Worm (Caenorhabditis elegans) whole organism, L4 larva: Measurements from ENCODE around the gene aps-2.

Experiments used
- D1046.2 ChIP-seq: fragments of 200-800 bp; sonication (Bioruptor generic); IDR thresholded peaks from 2 replicates; pipeline ENCODE4 v1.3.6; 2022; ENCODE audit warnings: missing genetic modification characterization, missing compliant biosample characterization
- F10B5.3 ChIP-seq: sonication (generic microtip); optimal IDR thresholded peaks from 2 replicates; lab custom pipeline; 2016; ENCODE audit warnings: mild to moderate bottlenecking, missing genetic modification characterization, missing compliant biosample characterization
- F44E2.7 ChIP-seq: fragments of 200-800 bp; sonication (Bioruptor generic); IDR thresholded peaks from 2 replicates; pipeline ENCODE4 v2.1.2; 2022; ENCODE audit warnings: missing genetic modification characterization, missing compliant biosample characterization
- R02D3.7 ChIP-seq: fragments of 150-350 bp; sonication (generic microtip); optimal IDR thresholded peaks from 3 replicates; lab custom pipeline; 2014; ENCODE audit warnings: missing biosample characterization, missing genetic modification characterization
- T20F7.1 ChIP-seq: fragments of 200-800 bp; sonication (Bioruptor generic); optimal IDR thresholded peaks from 2 replicates; lab custom pipeline; 2018; ENCODE audit warnings: mild to moderate bottlenecking, missing genetic modification characterization, missing compliant biosample characterization
- T26A8.4 ChIP-seq: fragments of 200-800 bp; sonication (Bioruptor generic); IDR thresholded peaks from 2 replicates; pipeline ENCODE4 v1.3.6; 2022; ENCODE audit warnings: missing genetic modification characterization, missing compliant biosample characterization
- Y105C5A.15 ChIP-seq: fragments of 200-800 bp; sonication (Bioruptor generic); IDR thresholded peaks from 2 replicates; pipeline ENCODE4 v1.3.6; 2022; ENCODE audit warnings: missing genetic modification characterization, missing compliant biosample characterization
- aha-1 ChIP-seq: fragments of 150-350 bp; peaks from one replicate; lab custom pipeline; 2014; ENCODE audit warnings: missing biosample characterization, missing genetic modification characterization
- aly-2 ChIP-seq: sonication (generic microtip); optimal IDR thresholded peaks from 2 replicates; lab custom pipeline; 2018; ENCODE audit warnings: missing biosample characterization, missing genetic modification characterization
- arid-1 ChIP-seq: fragments of 200-800 bp; sonication (Bioruptor generic); conservative IDR thresholded peaks from 2 replicates; pipeline ENCODE4 v1.3.6; 2022; ENCODE audit warnings: missing genetic modification reagents, missing genetic modification characterization, missing compliant biosample characterization
- attf-4 ChIP-seq: sonication (generic microtip); optimal IDR thresholded peaks from 3 replicates; lab custom pipeline; 2017; ENCODE audit warnings: missing biosample characterization, missing genetic modification characterization
- ceh-32 ChIP-seq: sonication (generic microtip); optimal IDR thresholded peaks from 2 replicates; lab custom pipeline; 2016; ENCODE audit warnings: mild to moderate bottlenecking, missing genetic modification characterization, missing compliant biosample characterization; ENCODE audit not compliant: poor library complexity
- ceh-44 ChIP-seq: fragments of 200-800 bp; sonication (Bioruptor generic); IDR thresholded peaks from 2 replicates; pipeline ENCODE4 v1.3.6; 2022; ENCODE audit warnings: missing genetic modification reagents, missing genetic modification characterization, missing compliant biosample characterization
- ceh-62 ChIP-seq: sonication (generic microtip); optimal IDR thresholded peaks from 2 replicates; lab custom pipeline; 2017; ENCODE audit warnings: missing biosample characterization, missing genetic modification characterization
- ceh-82 ChIP-seq: sonication (generic microtip); optimal IDR thresholded peaks from 2 replicates; lab custom pipeline; 2017; ENCODE audit warnings: missing biosample characterization, missing genetic modification characterization
- cey-2 ChIP-seq: sonication (generic microtip); optimal IDR thresholded peaks from 3 replicates; lab custom pipeline; 2017; ENCODE audit warnings: missing genetic modification characterization, mild to moderate bottlenecking, missing compliant biosample characterization, antibody characterized with exemption, borderline replicate concordance; ENCODE audit not compliant: insufficient read depth
- ctbp-1 ChIP-seq: fragments of 200-800 bp; sonication (Bioruptor generic); IDR thresholded peaks from 2 replicates; pipeline ENCODE4 v1.3.6; 2022; ENCODE audit warnings: missing genetic modification reagents, missing genetic modification characterization, missing compliant biosample characterization
- daf-19 ChIP-seq: fragments of 200-800 bp; sonication (Bioruptor generic); conservative IDR thresholded peaks from 2 replicates; pipeline ENCODE4 v1.3.6; 2022; ENCODE audit warnings: missing genetic modification characterization, missing compliant biosample characterization
- dmd-6 ChIP-seq: fragments of 200-800 bp; sonication (Bioruptor generic); IDR thresholded peaks from 2 replicates; pipeline ENCODE4 v1.3.6; 2022; ENCODE audit warnings: missing genetic modification reagents, missing genetic modification characterization, missing compliant biosample characterization
- dpl-1 ChIP-seq: fragments of 150-350 bp; optimal IDR thresholded peaks from 2 replicates; lab custom pipeline; 2014; ENCODE audit warnings: missing biosample characterization, missing genetic modification reagents, missing genetic modification characterization
- dve-1 ChIP-seq: sonication (generic microtip); optimal IDR thresholded peaks from 2 replicates; lab custom pipeline; 2017; ENCODE audit warnings: antibody characterized with exemption, mild to moderate bottlenecking, missing genetic modification characterization, missing compliant biosample characterization; ENCODE audit not compliant: insufficient read depth
- fos-1 ChIP-seq: fragments of 150-350 bp; optimal IDR thresholded peaks from 2 replicates; lab custom pipeline; 2014; ENCODE audit warnings: missing biosample characterization, missing genetic modification characterization
- gei-8 ChIP-seq: fragments of 200-800 bp; sonication (Bioruptor generic); optimal IDR thresholded peaks from 2 replicates; lab custom pipeline; 2018; ENCODE audit warnings: mild to moderate bottlenecking, missing genetic modification characterization, missing compliant biosample characterization
- hlh-11 ChIP-seq: fragments of 200-800 bp; sonication (Bioruptor generic); optimal IDR thresholded peaks from 2 replicates; lab custom pipeline; 2018; ENCODE audit warnings: mild to moderate bottlenecking, missing genetic modification characterization, missing compliant biosample characterization
- hlh-30 ChIP-seq: sonication (generic microtip); optimal IDR thresholded peaks from 2 replicates; lab custom pipeline; 2017; ENCODE audit warnings: antibody characterized with exemption, mild to moderate bottlenecking, missing genetic modification characterization, missing compliant biosample characterization; ENCODE audit not compliant: insufficient read depth
- jun-1 ChIP-seq: fragments of 150-350 bp; optimal IDR thresholded peaks from 2 replicates; lab custom pipeline; 2014; ENCODE audit warnings: missing biosample characterization, missing genetic modification reagents, missing genetic modification characterization
- lim-7 ChIP-seq: fragments of 200-800 bp; sonication (Bioruptor generic); IDR thresholded peaks from 2 replicates; pipeline ENCODE4 v1.3.6; 2022; ENCODE audit warnings: missing genetic modification characterization, missing compliant biosample characterization
- lir-3 ChIP-seq: sonication (generic microtip); optimal IDR thresholded peaks from 2 replicates; lab custom pipeline; 2016; ENCODE audit warnings: mild to moderate bottlenecking, missing genetic modification characterization, missing compliant biosample characterization
- lsy-2 ChIP-seq, 2 experiments: fragments of 150-350 bp in 1 of 2; sonication (generic microtip) in 1 of 2; optimal IDR thresholded peaks; 2 replicates each; lab custom pipeline; 2014 to 2017; ENCODE audit warnings: missing biosample characterization in 2 of 2, missing genetic modification characterization in 2 of 2
- madf-9 ChIP-seq: fragments of 200-800 bp; sonication (Bioruptor generic); conservative IDR thresholded peaks from 2 replicates; pipeline ENCODE4 v1.3.6; 2022; ENCODE audit warnings: missing genetic modification reagents, missing genetic modification characterization, missing compliant biosample characterization
- mep-1 ChIP-seq: fragments of 150-350 bp; sonication (generic microtip); optimal IDR thresholded peaks from 3 replicates; lab custom pipeline; 2014; ENCODE audit warnings: missing biosample characterization, missing genetic modification characterization
- mxl-2 ChIP-seq: fragments of 200-800 bp; sonication (Bioruptor generic); conservative IDR thresholded peaks from 2 replicates; pipeline ENCODE4 v1.3.6; 2022; ENCODE audit warnings: missing genetic modification reagents, missing genetic modification characterization, missing compliant biosample characterization
- mxl-3 ChIP-seq: fragments of 200-800 bp; sonication (Bioruptor generic); optimal IDR thresholded peaks from 2 replicates; lab custom pipeline; 2018; ENCODE audit warnings: mild to moderate bottlenecking, missing genetic modification characterization, missing compliant biosample characterization
- nhr-10 ChIP-seq: fragments of 150-350 bp; optimal IDR thresholded peaks from 2 replicates; lab custom pipeline; 2014; ENCODE audit warnings: missing biosample characterization, missing genetic modification characterization
- nhr-11 ChIP-seq: fragments of 150-350 bp; optimal IDR thresholded peaks from 2 replicates; lab custom pipeline; 2014; ENCODE audit warnings: missing biosample characterization, missing genetic modification characterization
- nhr-237 ChIP-seq: sonication (generic microtip); optimal IDR thresholded peaks from 2 replicates; lab custom pipeline; 2017; ENCODE audit warnings: missing biosample characterization, missing genetic modification characterization
- nhr-28 ChIP-seq: fragments of 150-350 bp; optimal IDR thresholded peaks from 2 replicates; lab custom pipeline; 2014; ENCODE audit warnings: missing biosample characterization, missing genetic modification characterization
- nhr-6 ChIP-seq: fragments of 150-350 bp; optimal IDR thresholded peaks from 2 replicates; lab custom pipeline; 2014; ENCODE audit warnings: missing biosample characterization, missing genetic modification characterization
- nhr-77 ChIP-seq: fragments of 150-350 bp; optimal IDR thresholded peaks from 2 replicates; lab custom pipeline; 2014; ENCODE audit warnings: missing biosample characterization, missing genetic modification characterization
- pqm-1 ChIP-seq: sonication (generic microtip); optimal IDR thresholded peaks from 2 replicates; lab custom pipeline; 2017; ENCODE audit warnings: missing biosample characterization, missing genetic modification characterization
- rbr-2 ChIP-seq: sonication (generic microtip); optimal IDR thresholded peaks from 2 replicates; lab custom pipeline; 2016; ENCODE audit warnings: missing genotype, missing genetic modification characterization, missing compliant biosample characterization
- saeg-2 ChIP-seq: fragments of 200-800 bp; sonication (Bioruptor generic); IDR thresholded peaks from 2 replicates; pipeline ENCODE4 v1.3.6; 2022; ENCODE audit warnings: missing genetic modification reagents, missing genetic modification characterization, missing compliant biosample characterization
- sdz-12 ChIP-seq: fragments of 200-800 bp; sonication (Bioruptor generic); optimal IDR thresholded peaks from 2 replicates; lab custom pipeline; 2018; ENCODE audit warnings: mild to moderate bottlenecking, missing genetic modification characterization, missing compliant biosample characterization
- skn-1 ChIP-seq: fragments of 150-350 bp; optimal IDR thresholded peaks from 2 replicates; lab custom pipeline; 2014; ENCODE audit warnings: missing biosample characterization, missing genetic modification characterization
- snpc-4 ChIP-seq: fragments of 150-350 bp; optimal IDR thresholded peaks from 2 replicates; lab custom pipeline; 2014; ENCODE audit warnings: missing biosample characterization, missing genetic modification characterization
- spr-3 ChIP-seq: fragments of 200-800 bp; sonication (Bioruptor generic); optimal IDR thresholded peaks from 2 replicates; lab custom pipeline; 2018; ENCODE audit warnings: mild to moderate bottlenecking, missing genetic modification characterization, missing compliant biosample characterization
- unc-62 ChIP-seq, 3 experiments: fragments of 150-350 bp in 1 of 3; sonication (generic microtip); optimal IDR thresholded peaks in 2 of 3; peaks in 1 of 3; 1 replicate in 1 of 3; 2 replicates in 2 of 3; lab custom pipeline; 2014 to 2017; ENCODE audit warnings: missing biosample characterization in 3 of 3, missing genetic modification characterization in 3 of 3, missing genetic modification reagents in 3 of 3, missing genotype in 1 of 3
- zag-1 ChIP-seq: fragments of 150-350 bp; optimal IDR thresholded peaks from 2 replicates; lab custom pipeline; 2014; ENCODE audit warnings: missing biosample characterization, missing genetic modification characterization
- zfp-3 ChIP-seq: fragments of 200-800 bp; sonication (Bioruptor generic); conservative IDR thresholded peaks from 2 replicates; pipeline ENCODE4 v1.3.6; 2022; ENCODE audit warnings: missing genetic modification reagents, missing genetic modification characterization, missing compliant biosample characterization
- zip-11 ChIP-seq: fragments of 200-800 bp; sonication (Bioruptor generic); IDR thresholded peaks from 2 replicates; pipeline ENCODE4 v1.3.6; 2022; ENCODE audit warnings: missing genetic modification characterization, missing compliant biosample characterization
- ztf-7 ChIP-seq: fragments of 150-350 bp; optimal IDR thresholded peaks from 2 replicates; lab custom pipeline; 2014; ENCODE audit warnings: missing biosample characterization, missing genetic modification characterization

aps-2 gene

ce11 chrX:4444073-4444472 is 14.0 kb upstream of the aps-2 start (continued):
- TF ChIP-seq dmd-6 (GFP tag; lab: Robert Waterston, UW) (peak; percentile 48), F10B5.3 (tag; lab: Kevin White, UChicago) (peak; percentile 31), lim-7 (peak; percentile 85), arid-1 (GFP tag; lab: Robert Waterston, UW) (peak; percentile 82), daf-19 (GFP tag; lab: Robert Waterston, UW) (peak; percentile 52; the same call in 1 of the 2 replicates), skn-1 (tag; lab: Kevin White, UChicago) (no peak), ctbp-1 (GFP tag; lab: Robert Waterston, UW) (peak; percentile 88), aly-2 (tag; lab: Kevin White, UChicago) (no peak), dpl-1 (GFP tag; lab: Kevin White, UChicago) (peak; percentile 11), ceh-82 (tag; lab: Kevin White, UChicago) (no peak), pqm-1 (no peak), hlh-30 (peak; percentile 67), nhr-6 (no peak)

- TF ChIP-seq aha-1 (no peak), mxl-2 (GFP tag; lab: Robert Waterston, UW) (no peak), jun-1 (no peak), ceh-32 (no peak), attf-4 (tag; lab: Kevin White, UChicago) (no peak), R02D3.7 (tag; lab: Kevin White, UChicago) (no peak), Y105C5A.15 (GFP tag; lab: Robert Waterston, UW) (no peak), mxl-3 (GFP tag; lab: Kevin White, UChicago) (peak; percentile 4), unc-62 (GFP tag; optimal IDR thresholded peaks at IDR 0.05 in 1 of 2; lab: Kevin White, UChicago) (peak in 1 of 2 experiments; percentile 50), unc-62 (tag; optimal IDR thresholded peaks at IDR 0.05; lab: Kevin White, UChicago) (no peak), saeg-2 (GFP tag; lab: Robert Waterston, UW) (no peak), nhr-6 (no peak), mep-1 (peak; percentile 55), D1046.2 (0 out of 2 replicates have a peak, but pooled peaks have one; percentile 45), gei-8 (GFP tag; lab: Kevin White, UChicago) (no peak), nhr-237 (tag; lab: Kevin White, UChicago) (no peak), spr-3 (GFP tag; lab: Kevin White, UChicago) (no peak), lsy-2 (tag; optimal IDR thresholded peaks at IDR 0.05; lab: Kevin White, UChicago) (no peak), dmd-6 (GFP tag; lab: Robert Waterston, UW) (peak; percentile 54), T26A8.4 (GFP tag; lab: Robert Waterston, UW) (peak; percentile 45), nhr-77 (tag; lab: Kevin White, UChicago) (no peak), cey-2 (no peak), zag-1 (tag; lab: Kevin White, UChicago) (no peak), ceh-62 (tag; lab: Kevin White, UChicago) (no peak), fos-1 (tag; lab: Kevin White, UChicago) (no peak), T20F7.1 (GFP tag; lab: Kevin White, UChicago) (no peak), zfp-3 (GFP tag; lab: Robert Waterston, UW) (no peak), zip-11 (GFP tag; lab: Robert Waterston, UW) (no peak), nhr-11 (tag; lab: Kevin White, UChicago) (no peak), nhr-28 (tag; lab: Kevin White, UChicago) (no peak), ztf-7 (peak; percentile 21), nhr-10 (tag; lab: Kevin White, UChicago) (no peak), ceh-44 (GFP tag; lab: Robert Waterston, UW) (peak; percentile 56; the same call in 1 of the 2 replicates), madf-9 (GFP tag; lab: Robert Waterston, UW) (0 out of 2 replicates have a peak, but pooled peaks have one; percentile 14), lir-3 (tag; lab: Kevin White, UChicago) (peak; percentile 9), snpc-4 (tag; lab: Kevin White, UChicago) (no peak), F44E2.7 (GFP tag; lab: Robert Waterston, UW) (peak; percentile 76; the same call in 1 of the 2 replicates), hlh-11 (tag; lab: Kevin White, UChicago) (peak; percentile 25), rbr-2 (tag; lab: Kevin White, UChicago) (peak; percentile 2), sdz-12 (GFP tag; lab: Kevin White, UChicago) (no peak), dve-1 (no peak)
Measured at ce11 chrX:4444843-4445242, 13.2 kb upstream of the aps-2 start.
